Worm (Caenorhabditis elegans): ENCODE data around the gene C18H9.5.

Gene C18H9.5

DNA sequence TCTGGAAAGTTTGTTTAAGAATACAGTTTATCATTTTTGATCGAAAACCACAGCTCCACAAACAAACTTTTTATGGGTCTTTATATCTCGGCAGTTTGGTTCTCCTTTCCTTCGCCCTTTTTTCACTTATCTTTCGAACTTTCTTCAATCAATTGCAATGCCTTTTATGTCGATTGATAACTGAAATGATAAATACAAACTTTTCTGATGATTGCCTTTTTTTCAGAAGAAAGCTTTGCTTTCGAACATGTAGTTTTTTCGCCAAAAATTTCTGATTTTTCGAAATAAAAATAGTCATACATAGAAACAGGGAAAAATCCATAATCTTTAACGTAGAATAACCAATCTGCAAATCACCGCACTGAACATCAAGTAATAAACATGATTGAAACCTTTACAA is 34.2 kb downstream of the C18H9.5 start, which contains the start of gene T19D12.2:
Gene T19D12.2, plus strand, starts transcription at position 125 of the 400 bp plus-strand sequence.
- peak; percentile 18 for TF ChIP-seq elt-2 (tag; optimal IDR thresholded peaks at IDR 0.05)
- no peak for TF ChIP-seq Y22D7AL.16 (tag; optimal IDR thresholded peaks at IDR 0.05)

DNA sequence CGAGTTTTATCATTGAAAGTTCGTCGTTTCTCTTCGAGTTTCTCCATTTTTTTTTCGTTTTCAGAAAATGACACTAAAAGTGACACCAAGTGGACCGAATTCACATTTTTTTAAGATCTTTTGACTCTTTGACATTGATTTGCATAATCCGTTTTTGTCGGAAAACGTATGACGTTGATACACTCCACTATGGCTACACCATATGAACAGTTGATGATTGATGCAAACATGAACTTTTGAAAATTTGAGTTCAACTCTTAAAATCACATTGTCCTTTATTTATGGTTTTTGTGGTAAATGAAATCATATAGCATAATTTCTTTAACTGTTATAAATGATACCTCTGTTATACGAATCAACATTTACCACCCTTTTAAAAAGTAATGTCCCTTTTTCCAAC is 36.6 kb downstream of the C18H9.5 start, which contains the start of gene T19D12.10:
Gene T19D12.10, minus strand, starts transcription at position 101 of the 400 bp plus-strand sequence.
- TF ChIP-seq zip-5 (tag; optimal IDR thresholded peaks at IDR 0.05), result no peak
- no peak for TF ChIP-seq pha-2 (tag; optimal IDR thresholded peaks at IDR 0.05)
- no peak for TF ChIP-seq elt-2 (tag; optimal IDR thresholded peaks at IDR 0.05)
- TF ChIP-seq hlh-13 (GFP tag; optimal IDR thresholded peaks at IDR 0.05), result no peak
- TF ChIP-seq K02D7.2 (tag; optimal IDR thresholded peaks at IDR 0.05), result no peak
- TF ChIP-seq hlh-30 (tag; optimal IDR thresholded peaks at IDR 0.05; ENCODE audit: insufficient read depth), result no peak
- no peak for TF ChIP-seq ceh-9 (tag; optimal IDR thresholded peaks at IDR 0.05)
- TF ChIP-seq K09A11.1 (tag; optimal IDR thresholded peaks at IDR 0.05; ENCODE audit: insufficient read depth), result no peak
- TF ChIP-seq sox-4 (tag; optimal IDR thresholded peaks at IDR 0.05), result no peak
- TF ChIP-seq ceh-14 (tag; optimal IDR thresholded peaks at IDR 0.05), result no peak

- TF ChIP-seq ceh-19 (GFP tag; optimal IDR thresholded peaks at IDR 0.05), result no peak
Observed at ce11 chrII:6654284-6654683, 41.1 kb downstream of the C18H9.5 start, which contains the start of gene T19D12.9. Gene T19D12.9, minus strand, starts transcription at chrII:6654384.

DNA sequence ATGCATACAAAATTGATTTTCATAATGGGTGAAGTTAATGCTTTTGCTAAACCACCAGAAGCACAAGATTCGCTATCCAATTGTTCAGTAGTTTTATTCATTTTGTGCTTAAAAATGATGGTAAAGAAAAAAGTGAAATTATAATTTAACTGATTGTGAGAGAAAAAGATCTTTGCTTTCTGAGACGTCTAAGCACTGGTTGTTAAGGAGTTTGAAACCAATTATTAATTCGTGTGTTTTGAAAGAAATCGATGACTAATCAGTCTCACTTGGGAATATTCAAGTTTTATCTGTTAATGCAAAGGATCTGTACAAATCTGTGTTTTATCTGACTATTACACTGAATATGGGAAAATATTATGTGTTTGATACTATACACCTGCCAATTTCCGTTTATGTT is 43.6 kb downstream of the C18H9.5 start, which contains the start of gene sra-26:
Gene sra-26, minus strand, starts transcription at position 101 of the 400 bp plus-strand sequence.
- TF ChIP-seq ref-2 (tag; optimal IDR thresholded peaks at IDR 0.05), result no peak
- no peak for TF ChIP-seq pat-9 (tag; optimal IDR thresholded peaks at IDR 0.05)
- no peak for TF ChIP-seq pax-1 (tag; optimal IDR thresholded peaks at IDR 0.05)
- no peak for TF ChIP-seq T23F11.4 (GFP tag; optimal IDR thresholded peaks at IDR 0.05)
- TF ChIP-seq fkh-10 (GFP tag; optimal IDR thresholded peaks at IDR 0.05), result no peak
- no peak for TF ChIP-seq ztf-16 (tag; optimal IDR thresholded peaks at IDR 0.05)
- TF ChIP-seq unc-86 (tag; optimal IDR thresholded peaks at IDR 0.05), result no peak
- TF ChIP-seq tbx-7 (tag; optimal IDR thresholded peaks at IDR 0.05), result no peak
- no peak for TF ChIP-seq hlh-13 (GFP tag; optimal IDR thresholded peaks at IDR 0.05)
- no peak for TF ChIP-seq ceh-34 (tag; optimal IDR thresholded peaks at IDR 0.05)
- no peak for TF ChIP-seq mec-3 (tag; optimal IDR thresholded peaks at IDR 0.05; ENCODE audit: borderline replicate concordance)
- no peak for TF ChIP-seq ama-1 (optimal IDR thresholded peaks at IDR 0.05)
- no peak for TF ChIP-seq ceh-14 (tag; optimal IDR thresholded peaks at IDR 0.05)

ce11 chrII:6649026-6649425 is 46.3 kb downstream of the C18H9.5 start, which contains the start of gene oig-8:
Gene oig-8, minus strand, starts transcription at chrII:6649126.
- TF ChIP-seq lim-6 (tag; optimal IDR thresholded peaks at IDR 0.05) (no peak), unc-3 (GFP tag; conservative IDR thresholded peaks at IDR 0.05) (no peak), unc-3 (tag; optimal IDR thresholded peaks at IDR 0.05) (no peak), pat-9 (tag; optimal IDR thresholded peaks at IDR 0.05) (no peak)

DNA sequence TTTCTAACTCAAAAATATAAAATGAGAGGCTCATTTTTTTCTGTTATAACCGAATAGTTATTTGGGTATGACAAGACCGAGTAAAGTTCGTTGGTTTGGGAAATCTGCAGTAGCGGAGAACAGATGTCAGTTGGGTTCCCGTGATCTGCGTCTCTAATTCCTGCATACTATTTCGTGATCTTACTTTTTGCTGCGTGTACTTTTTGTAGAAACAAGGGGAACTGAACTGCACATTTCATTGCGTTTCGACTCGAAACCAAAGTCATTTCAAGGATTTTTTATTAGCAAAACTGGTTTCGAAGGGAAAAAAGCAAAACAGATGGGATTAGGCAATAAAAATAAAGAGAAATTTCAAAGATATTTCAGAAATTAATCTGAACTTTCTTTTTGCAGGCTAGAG is 48.5 kb downstream of the C18H9.5 start:
- TF ChIP-seq sox-4 (tag; optimal IDR thresholded peaks at IDR 0.05), result no peak
- TF ChIP-seq ceh-48 (tag; optimal IDR thresholded peaks at IDR 0.05), result no peak
- TF ChIP-seq fkh-6 (tag; optimal IDR thresholded peaks at IDR 0.05), result no peak
- no peak for TF ChIP-seq ceh-14 (tag; optimal IDR thresholded peaks at IDR 0.05)
- TF ChIP-seq unc-3 (GFP tag; conservative IDR thresholded peaks at IDR 0.05), result no peak
- TF ChIP-seq unc-3 (tag; optimal IDR thresholded peaks at IDR 0.05), result no peak
- TF ChIP-seq ceh-34 (tag; optimal IDR thresholded peaks at IDR 0.05), result no peak
- no peak for TF ChIP-seq Y22D7AL.16 (tag; optimal IDR thresholded peaks at IDR 0.05)
- no peak for TF ChIP-seq ceh-45 (GFP tag; IDR thresholded peaks at IDR 0.05)
- TF ChIP-seq elt-4 (tag; optimal IDR thresholded peaks at IDR 0.05), result no peak
- no peak for TF ChIP-seq hlh-30 (tag; optimal IDR thresholded peaks at IDR 0.05; ENCODE audit: insufficient read depth)
- TF ChIP-seq ztf-16 (tag; optimal IDR thresholded peaks at IDR 0.05), result no peak
- no peak for TF ChIP-seq mec-3 (tag; optimal IDR thresholded peaks at IDR 0.05; ENCODE audit: borderline replicate concordance)
- no peak for TF ChIP-seq dve-1 (tag; optimal IDR thresholded peaks at IDR 0.05)
- no peak for TF ChIP-seq fkh-10 (GFP tag; optimal IDR thresholded peaks at IDR 0.05)
